Fruit fly (Drosophila melanogaster) S2 (cell line): Measurements from ENCODE around the gene CG14891.

Experiments
- CG8478 ChIP-seq: fragments of >200 bp; optimal IDR thresholded peaks from 2 replicates; lab custom pipeline; 2018
- CTCF ChIP-seq, 2 experiments: fragments of >200 bp; optimal IDR thresholded peaks; 2 replicates each; lab custom pipeline; 2018

DNA sequence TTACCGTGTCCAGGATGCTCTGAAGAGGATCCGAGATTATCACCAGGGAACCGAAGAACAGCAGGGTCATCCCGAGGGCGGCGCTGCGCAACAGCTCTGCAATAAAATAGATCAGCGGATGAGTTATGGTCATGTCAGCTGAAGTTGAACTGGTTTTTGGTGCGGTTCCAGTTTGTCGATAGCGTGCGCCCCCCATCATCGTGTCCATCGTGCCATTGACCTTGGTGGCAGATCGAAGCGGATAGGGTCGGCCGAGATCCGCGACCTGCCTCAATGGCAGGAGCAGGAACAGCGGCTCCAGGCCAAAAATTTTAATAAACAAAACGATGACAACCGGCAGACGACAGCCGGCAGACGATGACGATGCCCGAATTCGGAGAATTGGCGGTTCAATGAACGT lies 28.3 kb downstream of the CG14891 start:
- TF ChIP-seq CTCF (optimal IDR thresholded peaks at IDR 0.05; lab: Kevin White, UChicago) (no peak), CG8478 (lab: Kevin White, UChicago) (no peak)
